Worm (Caenorhabditis elegans): ENCODE measurements around the gene F18H3.4.
A peak's percentile ranks its signal among the peaks of the same experiment; 100 is the strongest.

DNA sequence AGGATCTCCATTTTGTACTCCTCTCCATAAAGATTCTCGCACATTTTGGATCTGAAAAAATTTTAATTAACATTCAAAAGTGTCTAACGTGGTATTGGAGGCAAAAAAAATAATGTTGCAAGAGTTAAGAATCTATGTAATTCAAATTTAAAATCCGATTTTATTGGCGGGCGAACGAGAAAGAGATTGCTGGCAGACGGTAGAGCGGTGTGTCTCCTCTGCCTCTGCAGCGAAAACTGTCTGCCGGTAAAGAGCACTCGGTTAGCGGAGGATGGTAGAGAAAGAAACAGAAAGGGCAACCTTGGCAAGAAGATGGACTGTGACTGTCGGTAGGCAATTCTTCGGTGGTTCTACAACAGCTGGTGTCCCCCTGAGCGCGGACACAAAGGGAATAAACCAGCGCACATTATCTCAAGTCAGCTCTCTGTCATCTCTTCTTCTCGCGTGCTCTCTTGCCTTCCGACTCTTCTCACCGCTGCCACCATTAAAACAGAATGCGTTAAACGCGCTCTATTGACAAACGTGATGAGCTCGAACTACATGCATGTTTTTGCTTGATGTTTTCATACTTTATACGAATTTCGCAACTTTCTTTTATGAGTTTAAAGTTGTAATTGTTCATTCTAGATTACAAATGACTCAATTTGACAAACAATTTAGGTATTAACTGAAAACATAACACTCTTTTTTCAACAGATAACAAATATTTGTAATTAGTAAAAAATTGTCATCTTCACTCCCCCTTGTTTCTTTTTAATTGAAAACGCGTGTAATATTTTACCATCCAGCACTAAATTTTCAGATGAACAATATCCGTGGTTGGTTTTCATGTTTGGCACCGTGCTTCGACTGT is 9.8 kb upstream of the F18H3.4 start, which contains the start of the genes cdk-4 and F18H3.1:
- TF ChIP-seq T22C8.4 (GFP tag; IDR thresholded peaks at IDR 0.05) (no peak), med-1 (GFP tag; optimal IDR thresholded peaks at IDR 0.05; ENCODE audit: insufficient read depth) (no peak), klf-2 (GFP tag; conservative IDR thresholded peaks at IDR 0.05) (no peak), ztf-23 (GFP tag; IDR thresholded peaks at IDR 0.05) (no peak), tab-1 (GFP tag; IDR thresholded peaks at IDR 0.05) (no peak), cog-1 (tag; optimal IDR thresholded peaks at IDR 0.05) (peak; percentile 64)
